Worm (Caenorhabditis elegans): ENCODE results near the gene hel-1.
"Not testable (repeated sequence)": the region's sequence is repeated elsewhere in the genome, so short reads cannot be mapped to it uniquely, and the experiment has no call there.

DNA sequence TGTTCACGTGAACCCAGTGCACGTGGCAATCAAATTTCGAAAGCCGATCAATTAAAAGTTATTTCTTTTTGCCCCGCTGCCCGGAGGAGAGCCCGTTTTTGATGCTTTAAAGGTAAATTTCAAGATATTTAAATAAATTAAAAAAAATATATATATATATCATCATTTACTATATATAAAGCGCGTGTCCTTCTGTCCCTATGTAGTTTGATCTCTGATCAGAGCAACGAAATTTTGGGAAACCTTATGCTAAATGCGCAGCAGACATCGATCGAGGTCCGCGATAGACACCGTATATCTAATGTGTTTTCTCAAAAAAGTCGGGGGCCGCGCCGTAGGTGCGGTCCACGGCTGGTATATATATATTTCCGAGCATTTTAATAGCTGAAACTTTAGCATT is 42.8 kb downstream of the hel-1 start:
- not testable (repeated sequence) for TF ChIP-seq nhr-71 (tag; optimal IDR thresholded peaks at IDR 0.05); ceh-90 (tag; optimal IDR thresholded peaks at IDR 0.05); zag-1 (tag; optimal IDR thresholded peaks at IDR 0.05); egl-27 (tag; optimal IDR thresholded peaks at IDR 0.05); nhr-85 (tag); nhr-237 (tag; optimal IDR thresholded peaks at IDR 0.05); tbx-2 (tag; optimal IDR thresholded peaks at IDR 0.05); hpl-2 (GFP tag; optimal IDR thresholded peaks at IDR 0.05); fkh-10 (GFP tag; optimal IDR thresholded peaks at IDR 0.05); rnt-1 (tag; optimal IDR thresholded peaks at IDR 0.05); elt-3 (tag; optimal IDR thresholded peaks at IDR 0.05)
